Worm (Caenorhabditis elegans): Measurements from ENCODE around the gene T25B6.5.

The T25B6.5 gene

DNA sequence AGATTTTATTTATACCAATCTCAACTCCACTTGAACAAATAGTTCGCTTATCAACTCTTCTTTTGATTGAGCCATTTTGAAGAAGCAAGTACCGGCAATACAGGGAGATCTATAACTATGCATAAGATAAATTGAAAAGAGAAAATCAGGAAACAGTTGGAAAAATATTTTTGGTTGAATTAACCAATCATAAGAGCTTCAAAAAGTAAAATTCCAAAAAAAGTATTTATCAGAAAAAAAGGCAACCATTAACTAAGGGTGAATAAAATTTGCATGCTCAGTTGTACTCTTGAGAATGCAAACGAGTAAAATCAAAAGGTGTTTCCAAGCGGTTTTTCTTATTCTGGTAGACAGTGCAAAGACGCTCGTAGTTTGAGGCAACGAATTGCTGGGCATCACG lies at the start of gene T25B6.5:
Gene T25B6.5, minus strand, starts transcription at position 101 of the 400 bp plus-strand sequence.
- no peak for TF ChIP-seq ztf-29 (GFP tag; IDR thresholded peaks at IDR 0.05)
- no peak for TF ChIP-seq tab-1 (GFP tag; IDR thresholded peaks at IDR 0.05)
- no peak for TF ChIP-seq T22C8.4 (GFP tag; IDR thresholded peaks at IDR 0.05)
- no peak for TF ChIP-seq flt-1 (GFP tag; IDR thresholded peaks at IDR 0.05)
- TF ChIP-seq klf-2 (GFP tag; conservative IDR thresholded peaks at IDR 0.05): no peak
- no peak for TF ChIP-seq ref-1 (GFP tag; conservative IDR thresholded peaks at IDR 0.05)
- no peak for TF ChIP-seq cog-1 (tag; optimal IDR thresholded peaks at IDR 0.05)
- TF ChIP-seq ztf-23 (GFP tag; IDR thresholded peaks at IDR 0.05): no peak
- no peak for TF ChIP-seq med-1 (GFP tag; optimal IDR thresholded peaks at IDR 0.05; ENCODE audit: insufficient read depth)

DNA sequence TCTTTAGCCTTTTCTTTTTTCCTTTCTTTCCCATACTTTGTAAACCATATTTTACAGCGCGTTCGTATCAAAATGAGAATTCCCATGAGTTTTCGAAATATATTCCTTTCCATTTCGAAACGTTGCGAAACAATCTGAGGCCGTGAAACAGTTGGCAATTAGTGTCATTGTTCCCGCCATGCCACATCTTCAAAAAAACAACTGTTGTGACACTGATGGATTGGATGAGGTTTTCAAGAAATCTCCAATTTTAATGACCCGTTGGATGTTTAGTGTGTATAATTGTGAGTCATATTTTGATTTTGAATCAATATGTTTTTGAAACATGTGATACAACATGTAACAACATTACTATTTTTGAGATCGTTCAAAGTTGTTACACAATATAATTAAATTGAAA lies 47.5 kb upstream of the T25B6.5 start:
- TF ChIP-seq tab-1 (GFP tag; IDR thresholded peaks at IDR 0.05) (no peak), cog-1 (tag; optimal IDR thresholded peaks at IDR 0.05) (no peak), klf-2 (GFP tag; conservative IDR thresholded peaks at IDR 0.05) (no peak), ztf-23 (GFP tag; IDR thresholded peaks at IDR 0.05) (no peak), flt-1 (GFP tag; IDR thresholded peaks at IDR 0.05) (no peak), T22C8.4 (GFP tag; IDR thresholded peaks at IDR 0.05) (no peak), med-1 (GFP tag; optimal IDR thresholded peaks at IDR 0.05; ENCODE audit: insufficient read depth) (no peak), ref-1 (GFP tag; conservative IDR thresholded peaks at IDR 0.05) (no peak), ztf-29 (GFP tag; IDR thresholded peaks at IDR 0.05) (no peak)

DNA sequence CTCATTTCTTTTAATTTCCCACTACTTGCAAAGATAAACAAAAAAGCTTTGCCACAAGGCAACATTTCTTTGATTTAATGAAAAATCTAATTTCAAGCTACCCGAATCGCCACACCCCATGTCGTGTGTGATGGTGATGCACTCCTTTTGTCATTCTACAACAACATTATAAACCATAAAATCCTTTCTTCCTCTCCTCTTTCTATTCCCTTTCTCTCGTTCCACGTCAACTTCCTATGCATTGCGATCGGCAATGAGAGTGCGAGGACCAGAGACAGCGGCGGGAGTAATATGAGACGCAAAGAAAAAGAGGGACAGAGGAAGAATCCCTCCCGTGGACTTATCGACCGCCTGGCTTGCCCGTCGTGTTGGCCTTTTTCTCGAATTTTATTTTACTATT lies 46.5 kb upstream of the T25B6.5 start:
- TF ChIP-seq ref-1 (GFP tag; conservative IDR thresholded peaks at IDR 0.05) (no peak), med-1 (GFP tag; optimal IDR thresholded peaks at IDR 0.05; ENCODE audit: insufficient read depth) (no peak), cog-1 (tag; optimal IDR thresholded peaks at IDR 0.05) (peak; percentile 46), ztf-23 (GFP tag; IDR thresholded peaks at IDR 0.05) (no peak), tab-1 (GFP tag; IDR thresholded peaks at IDR 0.05) (no peak), T22C8.4 (GFP tag; IDR thresholded peaks at IDR 0.05) (0 out of 2 replicates have a peak, but pooled peaks have one; percentile 29), flt-1 (GFP tag; IDR thresholded peaks at IDR 0.05) (no peak)

- TF ChIP-seq tab-1 (GFP tag; IDR thresholded peaks at IDR 0.05) (no peak), ztf-29 (GFP tag; IDR thresholded peaks at IDR 0.05) (no peak), med-1 (GFP tag; optimal IDR thresholded peaks at IDR 0.05; ENCODE audit: insufficient read depth) (no peak), ztf-23 (GFP tag; IDR thresholded peaks at IDR 0.05) (no peak), ref-1 (GFP tag; conservative IDR thresholded peaks at IDR 0.05) (no peak), klf-2 (GFP tag; conservative IDR thresholded peaks at IDR 0.05) (no peak), flt-1 (GFP tag; IDR thresholded peaks at IDR 0.05) (no peak), T22C8.4 (GFP tag; IDR thresholded peaks at IDR 0.05) (no peak), cog-1 (tag; optimal IDR thresholded peaks at IDR 0.05) (no peak)
Measured at ce11 chrX:9067230-9067822, 45.8 kb upstream of the T25B6.5 start.

- TF ChIP-seq med-1 (GFP tag; optimal IDR thresholded peaks at IDR 0.05; ENCODE audit: insufficient read depth) (no peak), cog-1 (tag; optimal IDR thresholded peaks at IDR 0.05) (no peak)
Measured at ce11 chrX:9063439-9063838, 41.9 kb upstream of the T25B6.5 start.

ce11 chrX:9062523-9062922 lies 41.0 kb upstream of the T25B6.5 start, which contains the start of gene F47E1.4:
Gene F47E1.4, plus strand, starts transcription at chrX:9062823.
- TF ChIP-seq ref-1 (GFP tag; conservative IDR thresholded peaks at IDR 0.05) (no peak), klf-2 (GFP tag; conservative IDR thresholded peaks at IDR 0.05) (no peak)

DNA sequence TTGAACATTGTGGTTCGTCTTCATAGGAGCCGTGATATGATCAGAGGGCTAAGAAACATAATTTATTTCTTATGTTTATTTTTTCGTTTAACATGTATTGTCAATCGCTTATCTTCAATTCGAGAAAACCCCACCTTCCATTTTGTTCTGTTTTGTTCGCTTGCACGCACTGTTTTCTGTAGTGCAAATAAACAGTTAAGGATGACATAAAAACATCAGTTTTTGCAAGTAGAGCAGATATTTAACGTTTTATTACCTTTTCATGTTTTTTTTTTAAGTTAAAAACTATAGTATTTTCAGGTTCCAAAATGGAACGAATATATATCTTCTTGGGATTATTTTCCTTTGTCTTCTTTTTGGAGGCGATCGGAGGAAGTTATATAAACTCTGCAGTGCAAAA lies 35.8 kb upstream of the T25B6.5 start, which contains the start of gene F47E1.2:
Gene F47E1.2, plus strand, starts transcription at position 301 of the 400 bp plus-strand sequence.
- TF ChIP-seq ztf-23 (GFP tag; IDR thresholded peaks at IDR 0.05) (no peak), ref-1 (GFP tag; conservative IDR thresholded peaks at IDR 0.05) (no peak), ztf-29 (GFP tag; IDR thresholded peaks at IDR 0.05) (no peak), cog-1 (tag; optimal IDR thresholded peaks at IDR 0.05) (no peak)

DNA sequence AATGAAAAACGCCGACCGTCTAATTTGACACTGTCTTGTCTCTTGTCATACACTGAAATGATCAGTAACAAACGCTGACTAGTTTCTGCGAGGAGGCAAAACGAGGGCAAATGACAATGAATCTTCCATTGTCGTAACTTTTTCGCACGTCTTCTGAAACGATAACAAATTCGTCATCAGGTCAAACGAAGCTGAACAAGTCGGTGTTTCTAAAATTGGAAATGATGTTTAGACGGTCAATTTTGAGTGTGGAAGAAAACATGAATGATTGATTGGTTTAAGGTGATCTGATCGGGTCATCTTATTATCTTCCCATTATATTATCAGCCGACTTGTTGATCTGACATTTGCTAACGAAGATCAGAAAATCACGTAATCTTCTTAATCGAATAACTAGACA lies 31.9 kb upstream of the T25B6.5 start:
- TF ChIP-seq ztf-29 (GFP tag; IDR thresholded peaks at IDR 0.05): no peak
- TF ChIP-seq flt-1 (GFP tag; IDR thresholded peaks at IDR 0.05): no peak
- no peak for TF ChIP-seq cog-1 (tag; optimal IDR thresholded peaks at IDR 0.05)

- no peak for TF ChIP-seq ztf-23 (GFP tag; IDR thresholded peaks at IDR 0.05)
- TF ChIP-seq tab-1 (GFP tag; IDR thresholded peaks at IDR 0.05): no peak
- no peak for TF ChIP-seq T22C8.4 (GFP tag; IDR thresholded peaks at IDR 0.05)
- TF ChIP-seq ztf-29 (GFP tag; IDR thresholded peaks at IDR 0.05): no peak
- TF ChIP-seq klf-2 (GFP tag; conservative IDR thresholded peaks at IDR 0.05): no peak
- TF ChIP-seq cog-1 (tag; optimal IDR thresholded peaks at IDR 0.05): no peak
- no peak for TF ChIP-seq flt-1 (GFP tag; IDR thresholded peaks at IDR 0.05)
Measured at ce11 chrX:9048657-9049056, 27.1 kb upstream of the T25B6.5 start, which contains the start of gene F47E1.20. Gene F47E1.20, plus strand, starts transcription at chrX:9048957.

DNA sequence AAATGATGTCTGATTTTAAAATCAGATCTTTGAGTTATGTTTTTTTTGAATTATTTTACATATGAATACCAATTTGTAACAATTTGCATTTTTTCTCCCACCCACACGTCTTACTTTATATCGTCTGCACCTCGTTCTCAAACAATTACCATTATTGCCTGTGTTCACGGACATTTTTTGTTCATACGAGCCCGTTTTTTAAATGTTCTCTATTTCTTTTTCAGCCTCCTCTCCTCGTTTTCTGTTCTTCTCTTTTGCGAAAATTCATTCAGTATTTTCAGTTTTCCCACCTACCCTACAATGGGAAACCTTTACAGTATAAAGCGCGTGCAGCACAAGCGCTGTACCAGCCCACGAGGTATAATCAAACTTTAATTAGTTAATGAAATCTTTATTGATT lies 24.4 kb upstream of the T25B6.5 start, which contains the start of gene prdm-14:
Gene prdm-14, plus strand, starts transcription at position 301 of the 400 bp plus-strand sequence.
- no peak for TF ChIP-seq med-1 (GFP tag; optimal IDR thresholded peaks at IDR 0.05; ENCODE audit: insufficient read depth)
- TF ChIP-seq T22C8.4 (GFP tag; IDR thresholded peaks at IDR 0.05): no peak
- TF ChIP-seq tab-1 (GFP tag; IDR thresholded peaks at IDR 0.05): no peak
- no peak for TF ChIP-seq ztf-29 (GFP tag; IDR thresholded peaks at IDR 0.05)
- TF ChIP-seq cog-1 (tag; optimal IDR thresholded peaks at IDR 0.05): no peak
- TF ChIP-seq klf-2 (GFP tag; conservative IDR thresholded peaks at IDR 0.05): no peak
- no peak for TF ChIP-seq ztf-23 (GFP tag; IDR thresholded peaks at IDR 0.05)
- no peak for TF ChIP-seq ref-1 (GFP tag; conservative IDR thresholded peaks at IDR 0.05)
- no peak for TF ChIP-seq flt-1 (GFP tag; IDR thresholded peaks at IDR 0.05)

- TF ChIP-seq tab-1 (GFP tag; IDR thresholded peaks at IDR 0.05): no peak
- TF ChIP-seq ztf-23 (GFP tag; IDR thresholded peaks at IDR 0.05): no peak
- TF ChIP-seq T22C8.4 (GFP tag; IDR thresholded peaks at IDR 0.05): no peak
- TF ChIP-seq cog-1 (tag; optimal IDR thresholded peaks at IDR 0.05): no peak
- TF ChIP-seq ref-1 (GFP tag; conservative IDR thresholded peaks at IDR 0.05): no peak
- no peak for TF ChIP-seq ztf-29 (GFP tag; IDR thresholded peaks at IDR 0.05)
- no peak for TF ChIP-seq med-1 (GFP tag; optimal IDR thresholded peaks at IDR 0.05; ENCODE audit: insufficient read depth)
- TF ChIP-seq klf-2 (GFP tag; conservative IDR thresholded peaks at IDR 0.05): no peak
- TF ChIP-seq flt-1 (GFP tag; IDR thresholded peaks at IDR 0.05): no peak
Measured at ce11 chrX:9036237-9036636, 14.7 kb upstream of the T25B6.5 start.
